Worm (Caenorhabditis elegans) whole organism, young adult: Measurements from ENCODE around the gene srx-10.

ENCODE experiments used
- ama-1 ChIP-seq, 3 experiments: fragments of 150-350 bp in 1 of 3; sonication (generic microtip) in 2 of 3; optimal IDR thresholded peaks; 2 replicates each; lab custom pipeline; 2014 to 2018; ENCODE audit warnings: missing biosample characterization in 2 of 3, missing genetic modification characterization in 2 of 3, missing genetic modification reagents in 2 of 3
- atf-7 ChIP-seq: sonication (generic microtip); optimal IDR thresholded peaks from 2 replicates; lab custom pipeline; 2017; ENCODE audit warnings: mild to moderate bottlenecking, missing genetic modification characterization, missing compliant biosample characterization
- ceh-79 ChIP-seq: sonication (generic microtip); optimal IDR thresholded peaks from 2 replicates; lab custom pipeline; 2017; ENCODE audit warnings: mild to moderate bottlenecking, missing genetic modification characterization, missing compliant biosample characterization
- efl-1 ChIP-seq: fragments of 150-350 bp; optimal IDR thresholded peaks from 2 replicates; lab custom pipeline; 2014; ENCODE audit warnings: missing biosample characterization, missing genetic modification reagents, missing genetic modification characterization
- nhr-27 ChIP-seq: fragments of 200-800 bp; sonication (Bioruptor generic); optimal IDR thresholded peaks from 2 replicates; lab custom pipeline; 2018; ENCODE audit warnings: mild to moderate bottlenecking, missing genetic modification characterization, moderate library complexity, missing compliant biosample characterization
- nhr-90 ChIP-seq: sonication (generic microtip); optimal IDR thresholded peaks from 2 replicates; lab custom pipeline; 2016; ENCODE audit warnings: missing genotype, mild to moderate bottlenecking, missing genetic modification characterization, missing compliant biosample characterization
- repo-1 ChIP-seq: sonication (generic microtip); optimal IDR thresholded peaks from 2 replicates; lab custom pipeline; 2017; ENCODE audit warnings: mild to moderate bottlenecking, missing genetic modification characterization, missing compliant biosample characterization
- unc-130 ChIP-seq: sonication (generic microtip); optimal IDR thresholded peaks from 2 replicates; lab custom pipeline; 2016; ENCODE audit warnings: missing genetic modification reagents, missing genetic modification characterization, missing compliant biosample characterization

DNA sequence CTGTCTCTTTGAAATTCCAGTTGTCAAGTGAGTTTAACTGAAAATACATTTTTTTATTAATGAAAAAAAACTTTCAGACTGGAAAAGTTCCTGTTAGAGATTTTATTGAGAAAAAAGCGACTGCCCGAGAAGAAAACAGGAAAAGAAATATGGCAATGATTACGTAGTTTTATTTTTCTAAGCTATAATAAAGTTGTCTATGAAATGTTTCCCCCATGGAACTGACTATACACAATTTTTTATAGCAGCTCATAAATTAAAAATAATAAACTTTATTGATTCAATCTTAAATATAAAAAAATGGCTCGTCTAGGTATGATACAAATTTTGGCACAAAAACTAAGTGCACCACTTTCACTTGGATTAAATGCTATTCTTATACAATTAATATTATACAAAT lies 43.8 kb downstream of the srx-10 start, which contains the start of gene C06B3.1:
- TF ChIP-seq ama-1 (optimal IDR thresholded peaks at IDR 0.05; lab: Kevin White, UChicago) (no peak), ama-1 (GFP tag; optimal IDR thresholded peaks at IDR 0.05; lab: Kevin White, UChicago) (no peak), nhr-90 (tag; lab: Kevin White, UChicago) (no peak), ceh-79 (tag; lab: Kevin White, UChicago) (no peak), efl-1 (GFP tag; lab: Kevin White, UChicago) (no peak), atf-7 (no peak), nhr-27 (tag; lab: Kevin White, UChicago) (no peak), unc-130 (no peak), repo-1 (tag; lab: Kevin White, UChicago) (no peak)
